Worm (Caenorhabditis elegans): ENCODE data around the gene dcap-1.

Gene dcap-1

ce11 chrIV:1010212-1010611, 44.4 kb downstream of the dcap-1 start, which contains the start of gene atg-3:
Gene atg-3, plus strand, starts transcription at chrIV:1010512.
- TF ChIP-seq flt-1 (GFP tag; IDR thresholded peaks at IDR 0.05) (no peak), tbx-37 (GFP tag; conservative IDR thresholded peaks at IDR 0.05) (no peak), B0310.2 (tag; optimal IDR thresholded peaks at IDR 0.05) (no peak), scrt-1 (GFP tag; IDR thresholded peaks at IDR 0.05) (no peak), tra-4 (tag; optimal IDR thresholded peaks at IDR 0.05) (no peak), ets-7 (tag; optimal IDR thresholded peaks at IDR 0.05) (no peak), hmbx-1 (tag; optimal IDR thresholded peaks at IDR 0.05) (no peak), pes-1 (GFP tag; IDR thresholded peaks at IDR 0.05) (no peak), hnd-1 (tag; optimal IDR thresholded peaks at IDR 0.05) (no peak), sea-1 (GFP tag; conservative IDR thresholded peaks at IDR 0.05) (no peak), ceh-36 (tag; optimal IDR thresholded peaks at IDR 0.05) (no peak), hmg-4 (GFP tag; optimal IDR thresholded peaks at IDR 0.05) (no peak), ama-1 (optimal IDR thresholded peaks at IDR 0.05) (no peak), tbx-11 (GFP tag; IDR thresholded peaks at IDR 0.05) (no peak), ceh-13 (GFP tag; optimal IDR thresholded peaks at IDR 0.05) (no peak), aly-1 (tag; optimal IDR thresholded peaks at IDR 0.05) (no peak), F13C5.2 (tag; optimal IDR thresholded peaks at IDR 0.05) (no peak)

ce11 chrIV:1009546-1009945, 45.0 kb downstream of the dcap-1 start, which contains the start of gene Y55F3AM.9:
Gene Y55F3AM.9, minus strand, starts transcription at chrIV:1009734.
- TF ChIP-seq tra-4 (tag; optimal IDR thresholded peaks at IDR 0.05), result no peak
- TF ChIP-seq tbx-37 (GFP tag; conservative IDR thresholded peaks at IDR 0.05), result no peak
- no peak for TF ChIP-seq hmg-4 (GFP tag; optimal IDR thresholded peaks at IDR 0.05)

ce11 chrIV:1006662-1007061, 47.9 kb downstream of the dcap-1 start:
- TF ChIP-seq tbx-11 (GFP tag; IDR thresholded peaks at IDR 0.05), result no peak
- TF ChIP-seq aly-1 (tag; optimal IDR thresholded peaks at IDR 0.05), result no peak

ce11 chrIV:1005761-1006160, 48.8 kb downstream of the dcap-1 start, which contains the start of gene immp-2:
Gene immp-2, minus strand, starts transcription at chrIV:1005861.
- no peak for TF ChIP-seq hmbx-1 (tag; optimal IDR thresholded peaks at IDR 0.05)
- no peak for TF ChIP-seq ceh-36 (tag; optimal IDR thresholded peaks at IDR 0.05)
- no peak for TF ChIP-seq tra-4 (tag; optimal IDR thresholded peaks at IDR 0.05)
- TF ChIP-seq ama-1 (optimal IDR thresholded peaks at IDR 0.05), result no peak
- TF ChIP-seq B0310.2 (tag; optimal IDR thresholded peaks at IDR 0.05), result no peak
- no peak for TF ChIP-seq aly-1 (tag; optimal IDR thresholded peaks at IDR 0.05)
- TF ChIP-seq scrt-1 (GFP tag; IDR thresholded peaks at IDR 0.05), result no peak
- TF ChIP-seq pes-1 (GFP tag; IDR thresholded peaks at IDR 0.05), result no peak
- no peak for TF ChIP-seq hmg-4 (GFP tag; optimal IDR thresholded peaks at IDR 0.05)
- TF ChIP-seq tbx-11 (GFP tag; IDR thresholded peaks at IDR 0.05), result no peak
- no peak for TF ChIP-seq flt-1 (GFP tag; IDR thresholded peaks at IDR 0.05)
- TF ChIP-seq F13C5.2 (tag; optimal IDR thresholded peaks at IDR 0.05), result no peak
- TF ChIP-seq ceh-13 (GFP tag; optimal IDR thresholded peaks at IDR 0.05), result no peak
- TF ChIP-seq tbx-37 (GFP tag; conservative IDR thresholded peaks at IDR 0.05), result no peak
- TF ChIP-seq ets-7 (tag; optimal IDR thresholded peaks at IDR 0.05), result no peak
- TF ChIP-seq hnd-1 (tag; optimal IDR thresholded peaks at IDR 0.05), result no peak
- TF ChIP-seq sea-1 (GFP tag; conservative IDR thresholded peaks at IDR 0.05), result no peak

All from whole organism, early embryonic.